Fruit fly (Drosophila melanogaster) whole organism, prepupa: Measurements from ENCODE around the gene CG5984.

ENCODE experiments used
- Blimp-1 ChIP-seq: fragments of 200-800 bp; sonication (Bioruptor generic); optimal IDR thresholded peaks from 3 replicates; lab custom pipeline; 2017; ENCODE audit warnings: missing biosample characterization, missing genetic modification characterization, mild to moderate bottlenecking, moderate library complexity, missing genetic modification reagents
- CG10631 ChIP-seq: fragments of 200-800 bp; sonication (Bioruptor generic); optimal IDR thresholded peaks from 2 replicates; lab custom pipeline; 2016; ENCODE audit warnings: missing biosample characterization, missing genetic modification characterization
- CG10669 ChIP-seq: fragments of 200-800 bp; sonication (Bioruptor generic); optimal IDR thresholded peaks from 3 replicates; lab custom pipeline; 2018; ENCODE audit warnings: missing biosample characterization, mild to moderate bottlenecking, missing genetic modification characterization, moderate library complexity
- CG11294 ChIP-seq: fragments of 200-800 bp; sonication (Bioruptor generic); IDR thresholded peaks from 2 replicates; pipeline ENCODE4 v1.3.6; 2022; ENCODE audit warnings: missing biosample characterization, missing genetic modification characterization
- CG11762 ChIP-seq: fragments of 200-800 bp; sonication (Bioruptor generic); optimal IDR thresholded peaks from 3 replicates; lab custom pipeline; 2016; ENCODE audit warnings: missing biosample characterization, missing genetic modification characterization; ENCODE audit not compliant: insufficient read depth
- CG15336 ChIP-seq: fragments of 200-800 bp; sonication (Bioruptor generic); IDR thresholded peaks from 2 replicates; pipeline ENCODE4 v1.3.6; 2022; ENCODE audit warnings: missing biosample characterization, missing genetic modification characterization
- CG16779 ChIP-seq: fragments of 200-800 bp; sonication (Bioruptor generic); optimal IDR thresholded peaks from 3 replicates; lab custom pipeline; 2017; ENCODE audit warnings: missing biosample characterization, mild to moderate bottlenecking, missing genetic modification characterization
- CG31627 ChIP-seq: fragments of 200-800 bp; sonication (Bioruptor generic); optimal IDR thresholded peaks from 3 replicates; lab custom pipeline; 2016; ENCODE audit warnings: missing biosample characterization, missing genetic modification characterization
- CG32006 ChIP-seq: fragments of 200-800 bp; sonication (Bioruptor generic); optimal IDR thresholded peaks from 3 replicates; lab custom pipeline; 2017; ENCODE audit warnings: missing biosample characterization, mild to moderate bottlenecking, missing genetic modification characterization
- CG4318 ChIP-seq: fragments of 200-800 bp; sonication (Bioruptor generic); optimal IDR thresholded peaks from 3 replicates; lab custom pipeline; 2017; ENCODE audit warnings: missing biosample characterization, mild to moderate bottlenecking, missing genetic modification characterization
- CG6276 ChIP-seq: fragments of 200-800 bp; sonication (Bioruptor generic); optimal IDR thresholded peaks from 2 replicates; lab custom pipeline; 2017; ENCODE audit warnings: missing biosample characterization, mild to moderate bottlenecking, missing genetic modification characterization
- CG6792 ChIP-seq: fragments of 200-800 bp; sonication (Bioruptor generic); optimal IDR thresholded peaks from 3 replicates; lab custom pipeline; 2016; ENCODE audit warnings: missing biosample characterization, missing genetic modification characterization
- CG6808 ChIP-seq: fragments of 200-800 bp; sonication (Bioruptor generic); optimal IDR thresholded peaks from 3 replicates; lab custom pipeline; 2017; ENCODE audit warnings: missing biosample characterization, missing genetic modification characterization, mild to moderate bottlenecking, moderate library complexity, missing genetic modification reagents
- CG6854 ChIP-seq: fragments of 200-800 bp; sonication (Bioruptor generic); optimal IDR thresholded peaks from 2 replicates; lab custom pipeline; 2017; ENCODE audit warnings: missing biosample characterization, mild to moderate bottlenecking, missing genetic modification characterization
- CG7368 ChIP-seq: fragments of 200-800 bp; sonication (Bioruptor generic); optimal IDR thresholded peaks from 3 replicates; lab custom pipeline; 2016; ENCODE audit warnings: missing biosample characterization, missing genetic modification characterization
- CG8119 ChIP-seq: fragments of 200-800 bp; sonication (Bioruptor generic); IDR thresholded peaks from 3 replicates; pipeline ENCODE4 v1.3.6; 2022; ENCODE audit warnings: missing biosample characterization, missing genetic modification characterization
- CG8319 ChIP-seq: fragments of 200-800 bp; sonication (Bioruptor generic); optimal IDR thresholded peaks from 3 replicates; lab custom pipeline; 2016; ENCODE audit warnings: missing biosample characterization, missing genetic modification characterization
- CG8632 ChIP-seq: fragments of 200-800 bp; sonication (Bioruptor generic); optimal IDR thresholded peaks from 3 replicates; lab custom pipeline; 2016; ENCODE audit warnings: missing biosample characterization, missing genetic modification characterization
- CG9139 ChIP-seq: fragments of 200-800 bp; sonication (Bioruptor generic); optimal IDR thresholded peaks from 3 replicates; lab custom pipeline; 2017; ENCODE audit warnings: missing biosample characterization, mild to moderate bottlenecking, missing genetic modification characterization
- Eip78C ChIP-seq: fragments of 200-800 bp; sonication (Bioruptor generic); peaks from one replicate; lab custom pipeline; 2016; ENCODE audit warnings: missing biosample characterization, missing genetic modification characterization
- Eip93F ChIP-seq: fragments of 200-800 bp; sonication (Bioruptor generic); optimal IDR thresholded peaks from 2 replicates; lab custom pipeline; 2016; ENCODE audit warnings: missing biosample characterization, mild to moderate bottlenecking, missing genetic modification characterization
- Ets21C ChIP-seq: fragments of 200-800 bp; sonication (Bioruptor generic); optimal IDR thresholded peaks from 3 replicates; lab custom pipeline; 2016; ENCODE audit warnings: missing biosample characterization, missing genetic modification characterization
- Ets96B ChIP-seq: fragments of 200-800 bp; optimal IDR thresholded peaks from 2 replicates; lab custom pipeline; 2019; ENCODE audit warnings: missing biosample characterization, mild to moderate bottlenecking, missing genetic modification characterization, moderate library complexity
- Hr39 ChIP-seq: fragments of 200-800 bp; sonication (Bioruptor generic); optimal IDR thresholded peaks from 2 replicates; lab custom pipeline; 2016; ENCODE audit warnings: missing biosample characterization, missing genetic modification characterization
- Met ChIP-seq: fragments of 200-800 bp; sonication (Bioruptor generic); optimal IDR thresholded peaks from 3 replicates; lab custom pipeline; 2016; ENCODE audit warnings: missing biosample characterization, missing genetic modification characterization
- Smox ChIP-seq: fragments of 200-800 bp; sonication (Bioruptor generic); optimal IDR thresholded peaks from 3 replicates; lab custom pipeline; 2016; ENCODE audit warnings: missing biosample characterization, missing genetic modification characterization
- Sox102F ChIP-seq: fragments of 200-800 bp; sonication (Bioruptor generic); optimal IDR thresholded peaks from 2 replicates; lab custom pipeline; 2016; ENCODE audit warnings: missing biosample characterization, mild to moderate bottlenecking, missing genetic modification characterization
- Sox14 ChIP-seq: fragments of 200-800 bp; sonication (Bioruptor generic); optimal IDR thresholded peaks from 3 replicates; lab custom pipeline; 2016; ENCODE audit warnings: missing biosample characterization, missing genetic modification characterization
- Sox15 ChIP-seq: fragments of 200-800 bp; sonication (Bioruptor generic); optimal IDR thresholded peaks from 3 replicates; lab custom pipeline; 2016; ENCODE audit warnings: missing biosample characterization, missing genetic modification characterization
- achi ChIP-seq: fragments of 200-800 bp; sonication (Bioruptor generic); optimal IDR thresholded peaks from 3 replicates; lab custom pipeline; 2016; ENCODE audit warnings: missing biosample characterization, missing genetic modification characterization
- acj6 ChIP-seq: fragments of 200-800 bp; sonication (Bioruptor generic); optimal IDR thresholded peaks from 3 replicates; lab custom pipeline; 2016; ENCODE audit warnings: missing biosample characterization, missing genetic modification characterization
- cyc ChIP-seq: fragments of 200-800 bp; sonication (Bioruptor generic); optimal IDR thresholded peaks from 3 replicates; lab custom pipeline; 2016; ENCODE audit warnings: missing biosample characterization, missing genetic modification characterization
- dac ChIP-seq: fragments of 200-800 bp; sonication (Bioruptor generic); optimal IDR thresholded peaks from 2 replicates; lab custom pipeline; 2017; ENCODE audit warnings: missing biosample characterization, mild to moderate bottlenecking, missing genetic modification characterization
- dsx ChIP-seq: fragments of 200-800 bp; optimal IDR thresholded peaks from 3 replicates; lab custom pipeline; 2019; ENCODE audit warnings: missing biosample characterization, mild to moderate bottlenecking, missing genetic modification characterization, moderate library complexity; ENCODE audit not compliant: poor library complexity, severe bottlenecking
- eg ChIP-seq: fragments of 200-800 bp; sonication (Bioruptor generic); IDR thresholded peaks from 3 replicates; pipeline ENCODE4 v1.3.6; 2022; ENCODE audit warnings: missing biosample characterization, missing genetic modification characterization
- esn ChIP-seq: fragments of 200-800 bp; sonication (Bioruptor generic); optimal IDR thresholded peaks from 2 replicates; lab custom pipeline; 2016; ENCODE audit warnings: missing biosample characterization, mild to moderate bottlenecking, missing genetic modification characterization, moderate library complexity
- fd59A ChIP-seq: fragments of 200-800 bp; sonication (Bioruptor generic); optimal IDR thresholded peaks from 2 replicates; lab custom pipeline; 2017; ENCODE audit warnings: missing biosample characterization, mild to moderate bottlenecking, missing genetic modification characterization, missing genetic modification reagents
- fd85E ChIP-seq: fragments of 200-800 bp; sonication (Bioruptor generic); optimal IDR thresholded peaks from 3 replicates; lab custom pipeline; 2016; ENCODE audit warnings: missing biosample characterization, missing genetic modification characterization
- fkh ChIP-seq: fragments of 200-800 bp; sonication (Bioruptor generic); optimal IDR thresholded peaks from 3 replicates; lab custom pipeline; 2017; ENCODE audit warnings: missing biosample characterization, mild to moderate bottlenecking, missing genetic modification characterization, moderate library complexity
- lz ChIP-seq: fragments of 200-800 bp; sonication (Bioruptor generic); optimal IDR thresholded peaks from 3 replicates; lab custom pipeline; 2016; ENCODE audit warnings: missing biosample characterization, missing genetic modification characterization
- pdm3 ChIP-seq: fragments of 200-800 bp; sonication (Bioruptor generic); optimal IDR thresholded peaks from 3 replicates; lab custom pipeline; 2016; ENCODE audit warnings: missing biosample characterization, missing genetic modification characterization
- salr ChIP-seq, 2 experiments: fragments of 200-800 bp; sonication (Bioruptor generic); optimal IDR thresholded peaks; 3 replicates each; lab custom pipeline; 2016 to 2018; ENCODE audit warnings: missing biosample characterization in 2 of 2, missing genetic modification characterization in 2 of 2, mild to moderate bottlenecking in 1 of 2
- spab ChIP-seq: fragments of 200-800 bp; sonication (Bioruptor generic); optimal IDR thresholded peaks from 2 replicates; lab custom pipeline; 2017; ENCODE audit warnings: missing biosample characterization, mild to moderate bottlenecking, missing genetic modification characterization, missing genetic modification reagents
- ss ChIP-seq, 2 experiments: fragments of 200-800 bp; sonication (Bioruptor generic); optimal IDR thresholded peaks; 2 replicates in 1 of 2; 3 replicates in 1 of 2; lab custom pipeline; 2017 to 2018; ENCODE audit warnings: mild to moderate bottlenecking in 2 of 2, missing biosample characterization in 2 of 2, missing genetic modification characterization in 2 of 2, moderate library complexity in 1 of 2
- svp ChIP-seq: fragments of 200-800 bp; sonication (Bioruptor generic); peaks from one replicate; lab custom pipeline; 2016; ENCODE audit warnings: missing biosample characterization, missing genetic modification characterization
- topi ChIP-seq: fragments of 200-800 bp; sonication (Bioruptor generic); optimal IDR thresholded peaks from 3 replicates; lab custom pipeline; 2016; ENCODE audit warnings: missing biosample characterization, missing genetic modification characterization
- vri ChIP-seq: fragments of 200-800 bp; sonication (Bioruptor generic); optimal IDR thresholded peaks from 3 replicates; lab custom pipeline; 2016; ENCODE audit warnings: missing biosample characterization, mild to moderate bottlenecking, missing genetic modification characterization

Gene CG5984

DNA sequence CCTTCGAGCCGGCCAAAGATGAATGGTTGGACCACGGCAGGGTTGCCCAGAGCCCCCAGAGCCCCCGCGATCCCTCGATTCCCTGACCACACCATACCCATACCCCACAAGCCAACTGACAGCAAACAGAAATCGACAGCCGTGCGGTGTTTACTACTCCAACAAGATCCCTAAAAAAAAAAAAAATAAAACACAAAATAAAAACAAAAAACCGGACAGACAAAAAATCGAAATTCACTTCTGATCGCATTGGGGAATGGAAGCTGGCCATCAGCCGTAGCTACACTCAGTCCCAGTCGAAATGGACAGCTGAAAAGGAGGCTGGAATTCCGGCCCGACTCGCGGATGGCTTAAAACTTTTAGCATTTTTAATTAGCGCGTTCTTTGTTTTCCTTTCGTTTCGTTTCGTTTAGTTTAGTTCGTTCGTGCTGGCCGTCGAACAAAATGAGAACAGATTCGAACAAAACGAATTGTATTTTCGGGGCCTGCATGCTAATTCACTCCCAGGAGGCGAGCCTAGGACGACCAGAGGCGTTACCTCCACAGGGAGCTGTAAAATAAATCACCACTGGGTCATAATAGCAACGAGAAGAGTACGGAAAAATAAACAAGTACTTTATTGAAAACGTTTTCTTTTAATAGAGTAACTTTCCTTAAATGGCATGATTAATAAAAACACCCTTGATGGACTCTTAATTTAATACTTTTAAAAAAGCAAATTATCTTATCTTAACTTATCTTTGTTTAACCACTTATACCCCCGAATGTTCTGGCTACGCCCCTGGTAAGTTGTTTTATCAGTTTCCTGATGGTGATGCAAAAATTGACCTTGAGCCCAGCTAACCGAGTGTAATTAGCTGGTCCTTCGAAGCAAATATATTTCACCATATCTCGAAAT lies 48.7 kb downstream of the CG5984 start (continued):
- TF ChIP-seq CG8119 (GFP tag; lab: Robert Waterston, UW) (no peak), cyc (peak; percentile 20), Eip93F (GFP tag; lab: Kevin White, UChicago) (no peak), pdm3 (GFP tag; lab: Kevin White, UChicago) (peak; percentile 50), CG10669 (peak; percentile 67), CG32006 (GFP tag; lab: Kevin White, UChicago) (no peak), achi (GFP tag; lab: Kevin White, UChicago) (peak; percentile 25), CG6808 (peak; percentile 49), CG6792 (GFP tag; lab: Kevin White, UChicago) (peak; percentile 27), acj6 (GFP tag; lab: Kevin White, UChicago) (peak; percentile 53), CG6854 (GFP tag; lab: Kevin White, UChicago) (peak; percentile 46), lz (peak; percentile 25), CG10631 (GFP tag; lab: Kevin White, UChicago) (peak; percentile 28), Ets96B (tag; lab: Kevin White, UChicago) (peak; percentile 57), topi (peak; percentile 9), Blimp-1 (GFP tag; lab: Kevin White, UChicago) (no peak), Sox102F (GFP tag; lab: Kevin White, UChicago) (peak; percentile 13), dsx (GFP tag; lab: Kevin White, UChicago) (peak; percentile 0), CG15336 (GFP tag; lab: Robert Waterston, UW) (no peak), eg (GFP tag; lab: Robert Waterston, UW) (no peak), CG11294 (GFP tag; lab: Robert Waterston, UW) (no peak), esn (GFP tag; lab: Kevin White, UChicago) (peak; percentile 42), CG8319 (GFP tag; lab: Kevin White, UChicago) (peak; percentile 40), salr (GFP tag; optimal IDR thresholded peaks at IDR 0.05; lab: Kevin White, UChicago) (peak in 1 of 2 experiments; percentile 12), svp (peak; percentile 60), fd59A (GFP tag; lab: Kevin White, UChicago) (peak; percentile 47), Eip78C (GFP tag; lab: Kevin White, UChicago) (peak; percentile 89), Ets21C (no peak), Met (GFP tag; lab: Kevin White, UChicago) (no peak), Sox14 (GFP tag; lab: Kevin White, UChicago) (peak; percentile 6), Sox15 (GFP tag; lab: Kevin White, UChicago) (peak; percentile 47), CG8632 (GFP tag; lab: Kevin White, UChicago) (peak; percentile 39), dac (GFP tag; lab: Kevin White, UChicago) (no peak), ss (GFP tag; optimal IDR thresholded peaks at IDR 0.05; lab: Kevin White, UChicago) (peak; percentile 58 to 59), spab (peak; percentile 39), CG7368 (GFP tag; lab: Kevin White, UChicago) (peak; percentile 24), CG31627 (GFP tag; lab: Kevin White, UChicago) (peak; percentile 33)

DNA sequence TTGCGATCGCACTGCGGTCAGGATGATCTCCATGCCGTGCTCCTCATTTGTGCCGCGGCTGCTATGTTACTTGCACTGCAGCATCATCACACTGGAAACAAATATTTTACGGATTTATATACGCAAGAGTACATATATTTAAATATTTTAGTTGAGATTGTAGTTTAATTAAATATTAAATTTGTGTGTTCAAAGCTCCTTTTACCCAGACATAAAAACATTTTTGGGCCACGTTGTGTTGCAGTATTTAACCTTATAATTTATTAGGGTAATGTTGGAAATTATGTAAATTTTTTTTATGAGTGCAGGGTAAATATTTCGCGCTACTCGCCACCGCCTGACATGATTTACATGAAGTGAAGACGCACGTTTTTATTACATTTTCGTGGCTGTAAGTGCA lies 50.2 kb downstream of the CG5984 start:
- TF ChIP-seq CG9139 (GFP tag; lab: Kevin White, UChicago) (peak; percentile 6), vri (GFP tag; lab: Kevin White, UChicago) (no peak), fd85E (GFP tag; lab: Kevin White, UChicago) (no peak), CG11762 (GFP tag; lab: Kevin White, UChicago) (no peak), Ets96B (tag; lab: Kevin White, UChicago) (peak; percentile 49), CG6276 (no peak), Sox15 (GFP tag; lab: Kevin White, UChicago) (no peak), esn (GFP tag; lab: Kevin White, UChicago) (peak; percentile 40), Ets21C (no peak), acj6 (GFP tag; lab: Kevin White, UChicago) (peak; percentile 44), CG4318 (GFP tag; lab: Kevin White, UChicago) (no peak), fkh (GFP tag; lab: Kevin White, UChicago) (no peak), CG32006 (GFP tag; lab: Kevin White, UChicago) (peak; percentile 4), Hr39 (GFP tag; lab: Kevin White, UChicago) (peak; percentile 6), Smox (GFP tag; lab: Kevin White, UChicago) (peak; percentile 10), CG6854 (GFP tag; lab: Kevin White, UChicago) (no peak), CG10669 (peak; percentile 40), dsx (GFP tag; lab: Kevin White, UChicago) (peak; percentile 38), eg (GFP tag; lab: Robert Waterston, UW) (no peak), CG31627 (GFP tag; lab: Kevin White, UChicago) (no peak), lz (peak; percentile 15), CG16779 (no peak)
